Worm (Caenorhabditis elegans) whole organism, early embryonic: ENCODE data around the gene W06D11.2.

ENCODE experiments used
- ama-1 ChIP-seq: fragments of 150-350 bp; optimal IDR thresholded peaks from 2 replicates; lab custom pipeline; 2014
- ceh-13 ChIP-seq: fragments of 200-800 bp; sonication (Bioruptor generic); optimal IDR thresholded peaks from 2 replicates; lab custom pipeline; 2018; ENCODE audit warnings: mild to moderate bottlenecking, missing genetic modification characterization, missing compliant biosample characterization
- tra-4 ChIP-seq: sonication (generic microtip); optimal IDR thresholded peaks from 2 replicates; lab custom pipeline; 2017; ENCODE audit warnings: missing genetic modification characterization, missing compliant biosample characterization

DNA sequence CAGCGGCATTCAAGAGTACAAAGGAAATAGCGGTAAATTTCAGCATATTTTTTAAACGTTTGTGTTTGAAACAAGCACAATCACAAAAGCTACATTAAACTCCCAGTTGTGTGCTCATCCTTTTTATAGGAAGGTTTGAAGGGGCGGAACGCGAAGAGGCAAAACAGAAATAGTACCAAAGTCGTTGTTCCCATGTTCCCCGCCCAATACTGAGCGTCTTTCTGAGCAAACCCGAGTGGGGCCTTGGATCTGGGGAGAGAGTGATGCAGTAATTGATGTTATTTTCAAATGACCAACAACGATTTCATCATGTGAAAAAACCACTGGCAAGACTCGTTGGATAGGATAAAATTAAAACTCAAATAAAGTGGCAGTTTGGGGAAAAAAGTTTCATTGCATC, 44.8 kb upstream of the W06D11.2 start, which contains the start of gene zig-2:
- TF ChIP-seq ama-1 (lab: Kevin White, UChicago) (no peak), tra-4 (tag; lab: Kevin White, UChicago) (no peak), ceh-13 (GFP tag; lab: Kevin White, UChicago) (no peak)
